Worm (Caenorhabditis elegans) whole organism, late embryonic: ENCODE results near the gene R10E4.6.

Experiments used
- K09A11.1 ChIP-seq: sonication (generic microtip); optimal IDR thresholded peaks from 2 replicates; lab custom pipeline; 2017; ENCODE audit warnings: antibody characterized with exemption, mild to moderate bottlenecking, missing genetic modification characterization, missing compliant biosample characterization; ENCODE audit not compliant: insufficient read depth
- nhr-11 ChIP-seq: fragments of 150-350 bp; optimal IDR thresholded peaks from 2 replicates; lab custom pipeline; 2014; ENCODE audit warnings: missing biosample characterization, missing genetic modification characterization

- TF ChIP-seq nhr-11 (tag; lab: Kevin White, UChicago) (no peak), K09A11.1 (tag; lab: Kevin White, UChicago) (no peak)
These were observed 20.3 kb upstream of the R10E4.6 start for ce11 chrIII:4272864-4273263.
